Fruit fly (Drosophila melanogaster) ovary, adult (tissue): ENCODE results near the gene Ppt2.

Experiments used
- CG17801 ChIP-seq: fragments of 200-800 bp; optimal IDR thresholded peaks from 2 replicates; lab custom pipeline; 2019; ENCODE audit warnings: missing biosample characterization, mild to moderate bottlenecking, missing genetic modification characterization, moderate library complexity; ENCODE audit not compliant: partially characterized antibody

The Ppt2 gene

dm6 chr2L:11306091-11306490, 26.0 kb downstream of the Ppt2 start:
- no peak for TF ChIP-seq CG17801

DNA sequence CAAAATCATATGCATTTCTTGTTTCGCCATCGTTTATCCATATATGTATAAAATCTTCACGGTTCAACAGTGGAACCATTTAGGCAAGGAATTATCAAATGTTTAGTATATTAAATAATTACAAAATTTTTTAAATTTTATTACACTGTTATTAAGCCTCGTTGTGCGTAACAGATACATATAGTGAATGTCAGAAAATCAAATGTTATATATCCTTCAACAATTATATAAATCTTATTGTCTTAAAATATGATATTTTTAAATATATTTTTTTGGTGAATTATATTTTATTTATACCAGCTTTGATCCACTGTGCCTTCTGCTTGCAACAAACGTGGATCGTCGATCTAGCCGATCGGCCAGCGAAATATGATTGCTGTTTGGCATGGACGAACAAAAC, 27.0 kb downstream of the Ppt2 start:
- TF ChIP-seq CG17801 = no peak

DNA sequence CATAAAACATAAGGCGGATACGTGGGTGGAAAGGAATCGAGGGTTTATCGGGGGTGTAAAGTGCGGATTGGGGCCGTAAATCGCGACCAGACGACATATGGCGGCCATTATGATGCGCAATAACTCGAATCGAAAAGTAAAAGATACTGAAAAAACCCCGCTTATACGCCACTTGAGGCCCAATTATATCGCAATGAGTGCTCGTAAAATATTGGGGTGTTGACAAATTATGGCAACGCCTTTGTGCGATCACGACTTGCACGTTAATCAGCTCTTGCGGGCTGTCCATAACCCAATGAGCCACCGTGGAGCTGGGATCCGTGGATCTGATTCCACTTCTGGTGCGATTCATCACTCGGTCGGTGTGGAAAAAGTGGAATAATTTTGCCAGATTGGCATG, 29.7 kb downstream of the Ppt2 start:
- TF ChIP-seq CG17801 = no peak

dm6 chr2L:11317655-11318278, 37.7 kb downstream of the Ppt2 start:
- no peak for TF ChIP-seq CG17801

DNA sequence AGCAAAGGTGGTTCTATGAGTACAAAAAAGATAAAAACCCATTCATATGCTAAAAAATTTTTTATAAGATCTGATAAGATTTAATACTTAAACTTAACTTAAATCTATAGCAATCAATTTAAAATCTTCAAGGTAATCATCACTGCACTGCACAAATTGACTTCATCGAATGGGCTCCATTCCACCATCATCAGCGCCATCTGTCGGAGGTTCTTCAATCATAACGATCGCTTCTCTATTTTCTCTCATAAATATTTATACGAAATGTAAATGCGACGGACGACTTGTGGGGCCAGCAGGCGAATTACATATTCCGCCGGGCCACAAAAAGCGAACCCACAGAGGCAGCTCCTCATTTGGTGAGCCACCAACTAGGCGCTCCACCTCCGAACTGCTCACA, 38.4 kb downstream of the Ppt2 start:
- TF ChIP-seq CG17801 = no peak

dm6 chr2L:11319221-11319620, 39.1 kb downstream of the Ppt2 start:
- no peak for TF ChIP-seq CG17801

dm6 chr2L:11322115-11322514, 42.0 kb downstream of the Ppt2 start:
- no peak for TF ChIP-seq CG17801

- no peak for TF ChIP-seq CG17801
Observed at dm6 chr2L:11322800-11323199, 42.7 kb downstream of the Ppt2 start.

DNA sequence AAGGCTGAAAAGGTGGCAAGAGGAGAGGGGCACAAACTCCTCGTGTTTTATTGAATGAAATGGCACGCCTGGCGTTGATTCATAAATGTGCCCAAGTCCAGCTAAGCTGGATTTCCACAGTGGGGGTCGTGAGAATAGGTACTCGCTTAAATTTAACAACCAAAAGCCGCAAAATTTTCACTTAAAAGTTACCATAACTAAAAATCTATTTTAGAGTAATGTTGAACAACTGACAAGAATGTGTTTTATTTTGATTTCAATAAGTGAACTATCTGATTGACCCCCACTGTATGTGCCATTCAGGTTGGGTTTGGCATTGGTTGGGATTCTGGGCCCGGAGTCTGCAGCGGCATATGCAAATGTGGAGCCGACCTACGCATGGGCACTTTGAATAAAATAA, 43.8 kb downstream of the Ppt2 start:
- TF ChIP-seq CG17801 = no peak

- no peak for TF ChIP-seq CG17801
Observed at dm6 chr2L:11326373-11326772, 46.3 kb downstream of the Ppt2 start.

DNA sequence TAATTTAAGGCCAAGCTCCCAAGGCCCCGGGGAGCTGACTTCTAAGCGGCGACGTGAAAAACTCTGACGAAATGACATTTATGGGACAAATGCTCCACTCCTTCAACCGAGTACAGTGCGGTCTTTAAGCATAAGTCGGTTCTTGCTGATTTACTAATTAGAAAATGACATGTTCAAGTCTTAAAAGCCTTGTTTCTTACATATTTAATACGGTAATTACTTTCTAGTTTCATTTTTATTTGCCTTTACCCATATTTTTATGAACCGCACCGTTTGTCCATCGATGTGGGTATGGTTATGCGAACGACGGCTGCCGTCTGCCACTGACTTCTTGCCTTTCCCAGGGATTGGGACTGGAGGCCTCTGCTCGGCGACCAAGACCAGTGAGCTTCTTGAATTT, 48.3 kb downstream of the Ppt2 start:
- no peak for TF ChIP-seq CG17801
